Worm (Caenorhabditis elegans) whole organism, L2 larva: ENCODE data around the gene ttr-53.
A peak's percentile ranks its signal among the peaks of the same experiment; 100 is the strongest.

ENCODE experiments used
- C34F6.9 ChIP-seq: fragments of 150-350 bp; optimal IDR thresholded peaks from 2 replicates; lab custom pipeline; 2014; ENCODE audit warnings: missing biosample characterization, missing genetic modification characterization
- F13H6.1 ChIP-seq: sonication (generic microtip); optimal IDR thresholded peaks from 2 replicates; lab custom pipeline; 2016; ENCODE audit warnings: missing genetic modification characterization, missing compliant biosample characterization
- Y55F3AM.14 ChIP-seq: fragments of 200-800 bp; sonication (Bioruptor generic); optimal IDR thresholded peaks from 2 replicates; lab custom pipeline; 2018; ENCODE audit warnings: mild to moderate bottlenecking, missing genetic modification characterization, missing compliant biosample characterization
- ceh-16 ChIP-seq: fragments of 150-350 bp; optimal IDR thresholded peaks from 2 replicates; lab custom pipeline; 2014; ENCODE audit warnings: missing biosample characterization, missing genetic modification characterization
- crh-2 ChIP-seq: sonication (generic microtip); optimal IDR thresholded peaks from 2 replicates; lab custom pipeline; 2017; ENCODE audit warnings: missing biosample characterization, missing genetic modification characterization
- elt-3 ChIP-seq: sonication (generic microtip); optimal IDR thresholded peaks from 2 replicates; lab custom pipeline; 2017; ENCODE audit warnings: missing biosample characterization, missing genetic modification characterization
- fos-1 ChIP-seq: fragments of 150-350 bp; optimal IDR thresholded peaks from 2 replicates; lab custom pipeline; 2014; ENCODE audit warnings: missing biosample characterization, missing genetic modification characterization
- lin-11 ChIP-seq: fragments of 150-350 bp; sonication (generic microtip); optimal IDR thresholded peaks from 2 replicates; lab custom pipeline; 2014; ENCODE audit warnings: missing biosample characterization, missing genetic modification characterization, inconsistent platforms, mixed read lengths
- lin-13 ChIP-seq: fragments of 150-350 bp; optimal IDR thresholded peaks from 2 replicates; lab custom pipeline; 2014; ENCODE audit warnings: missing biosample characterization, missing genetic modification reagents, missing genetic modification characterization
- lin-39 ChIP-seq: fragments of 150-350 bp; optimal IDR thresholded peaks from 2 replicates; lab custom pipeline; 2014; ENCODE audit warnings: missing biosample characterization, missing genetic modification reagents, missing genetic modification characterization
- mab-5 ChIP-seq: fragments of 150-350 bp; optimal IDR thresholded peaks from 2 replicates; lab custom pipeline; 2014; ENCODE audit warnings: missing biosample characterization, missing genetic modification characterization
- mbf-1 ChIP-seq: sonication (generic microtip); optimal IDR thresholded peaks from 2 replicates; lab custom pipeline; 2017; ENCODE audit warnings: missing biosample characterization, missing genetic modification characterization
- nhr-10 ChIP-seq: sonication (generic microtip); optimal IDR thresholded peaks from 2 replicates; lab custom pipeline; 2017; ENCODE audit warnings: missing biosample characterization, missing genetic modification characterization
- nhr-11 ChIP-seq: fragments of 150-350 bp; optimal IDR thresholded peaks from 2 replicates; lab custom pipeline; 2014; ENCODE audit warnings: missing biosample characterization, missing genetic modification characterization
- nhr-12 ChIP-seq: fragments of 150-350 bp; optimal IDR thresholded peaks from 2 replicates; lab custom pipeline; 2014; ENCODE audit warnings: missing biosample characterization, missing genetic modification characterization
- nhr-23 ChIP-seq: fragments of 150-350 bp; optimal IDR thresholded peaks from 2 replicates; lab custom pipeline; 2014; ENCODE audit warnings: missing biosample characterization, missing genetic modification reagents, missing genetic modification characterization
- nhr-237 ChIP-seq: fragments of 150-350 bp; optimal IDR thresholded peaks from 2 replicates; lab custom pipeline; 2014; ENCODE audit warnings: missing biosample characterization, missing genetic modification characterization
- nhr-6 ChIP-seq: fragments of 150-350 bp; optimal IDR thresholded peaks from 2 replicates; lab custom pipeline; 2014; ENCODE audit warnings: missing biosample characterization, missing genetic modification characterization
- nhr-77 ChIP-seq: fragments of 150-350 bp; optimal IDR thresholded peaks from 2 replicates; lab custom pipeline; 2014; ENCODE audit warnings: missing biosample characterization, missing genetic modification characterization
- peb-1 ChIP-seq: fragments of 150-350 bp; optimal IDR thresholded peaks from 2 replicates; lab custom pipeline; 2014; ENCODE audit warnings: missing biosample characterization, missing genetic modification characterization
- sem-4 ChIP-seq: fragments of 150-350 bp; optimal IDR thresholded peaks from 2 replicates; lab custom pipeline; 2014; ENCODE audit warnings: missing biosample characterization, missing genetic modification reagents, missing genetic modification characterization
- skn-1 ChIP-seq: sonication (generic microtip); optimal IDR thresholded peaks from 2 replicates; lab custom pipeline; 2017; ENCODE audit warnings: missing biosample characterization, missing genetic modification characterization
- sma-3 ChIP-seq: sonication (generic microtip); optimal IDR thresholded peaks from 2 replicates; lab custom pipeline; 2016; ENCODE audit warnings: missing genetic modification reagents, missing genetic modification characterization, missing compliant biosample characterization
- sma-9 ChIP-seq, 2 experiments: fragments of 150-350 bp in 1 of 2; sonication (generic microtip) in 1 of 2; optimal IDR thresholded peaks; 2 replicates each; lab custom pipeline; 2014 to 2016; ENCODE audit warnings: missing genetic modification characterization in 2 of 2, mild to moderate bottlenecking in 1 of 2, missing biosample characterization in 1 of 2, missing compliant biosample characterization in 1 of 2, missing genetic modification reagents in 1 of 2, moderate library complexity in 1 of 2
- snpc-4 ChIP-seq: fragments of 150-350 bp; optimal IDR thresholded peaks from 2 replicates; lab custom pipeline; 2014; ENCODE audit warnings: missing biosample characterization, missing genetic modification characterization
- unc-62 ChIP-seq: fragments of 150-350 bp; optimal IDR thresholded peaks from 2 replicates; lab custom pipeline; 2014; ENCODE audit warnings: missing biosample characterization, missing genetic modification reagents, missing genetic modification characterization
- zag-1 ChIP-seq: fragments of 150-350 bp; optimal IDR thresholded peaks from 2 replicates; lab custom pipeline; 2014; ENCODE audit warnings: missing biosample characterization, missing genetic modification characterization
- ztf-11 ChIP-seq: sonication (generic microtip); optimal IDR thresholded peaks from 2 replicates; lab custom pipeline; 2017; ENCODE audit warnings: missing biosample characterization, missing genetic modification characterization
- ztf-4 ChIP-seq: fragments of 150-350 bp; optimal IDR thresholded peaks from 2 replicates; lab custom pipeline; 2014; ENCODE audit warnings: missing biosample characterization, missing genetic modification characterization

ttr-53 gene

DNA sequence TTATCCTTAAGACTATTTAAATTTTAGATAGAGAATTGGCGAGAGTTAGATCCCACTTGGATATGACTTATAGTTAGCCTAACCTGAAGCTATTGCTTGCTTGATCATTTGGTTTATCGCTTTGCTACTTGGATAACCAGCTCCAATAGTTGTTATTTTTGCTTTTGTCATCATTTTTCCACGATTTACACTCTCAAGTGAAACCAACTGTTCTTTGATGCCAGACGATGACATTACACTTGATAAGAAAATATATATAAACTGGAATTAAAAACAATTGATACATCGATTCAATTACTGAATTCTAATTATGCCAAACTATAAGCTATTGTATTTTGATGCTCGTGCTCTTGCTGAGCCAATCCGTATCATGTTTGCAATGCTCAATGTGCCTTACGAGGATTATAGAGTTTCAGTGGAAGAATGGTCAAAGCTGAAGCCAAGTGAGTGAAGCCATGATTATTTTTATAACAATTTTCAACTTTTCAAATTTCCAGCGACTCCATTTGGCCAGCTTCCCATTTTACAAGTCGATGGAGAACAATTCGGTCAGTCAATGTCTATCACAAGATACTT lies 15.8 kb upstream of the ttr-53 start, which contains the start of the genes gst-2, gst-4 and dhs-12:
gst-2 (minus strand) TSS at position 132 of the 576 bp plus-strand sequence.
gst-4 (plus strand) TSS at position 296 of the 576 bp plus-strand sequence.
dhs-12 (plus strand) TSS at position 526 of the 576 bp plus-strand sequence.
- peak; percentile 93 for TF ChIP-seq skn-1 (tag; lab: Kevin White, UChicago)
- TF ChIP-seq crh-2 (tag; lab: Kevin White, UChicago), result no peak

DNA sequence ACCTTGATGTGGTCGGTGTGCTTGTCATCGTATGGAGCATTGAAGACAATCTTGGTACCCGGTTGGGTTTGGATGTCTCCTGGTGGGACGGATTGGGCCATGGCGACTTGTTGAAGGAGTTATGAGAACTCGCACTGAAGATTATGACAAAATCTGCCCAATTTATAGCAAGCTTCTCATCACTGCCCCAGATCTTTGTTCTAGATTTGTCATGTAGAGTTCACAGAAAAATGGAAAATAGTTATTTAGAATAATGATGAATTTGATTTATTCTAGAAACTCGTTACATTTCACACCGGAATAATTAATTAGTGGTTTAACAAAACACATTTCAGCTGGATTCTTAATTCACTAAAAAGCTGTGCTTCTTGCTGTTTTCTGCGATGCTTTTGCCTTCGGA lies 14.2 kb upstream of the ttr-53 start, which contains the start of gene msp-38:
msp-38 (minus strand) TSS at position 101 of the 400 bp plus-strand sequence.
- no peak for TF ChIP-seq mab-5 (tag; lab: Kevin White, UChicago)
- TF ChIP-seq ceh-16 (tag; lab: Kevin White, UChicago), result no peak
- TF ChIP-seq skn-1 (tag; lab: Kevin White, UChicago), result no peak
- no peak for TF ChIP-seq sem-4 (tag; lab: Kevin White, UChicago)
- no peak for TF ChIP-seq nhr-237 (tag; lab: Kevin White, UChicago)
- no peak for TF ChIP-seq nhr-10 (tag; lab: Kevin White, UChicago)
- no peak for TF ChIP-seq nhr-23 (tag; lab: Kevin White, UChicago)
- no peak for TF ChIP-seq F13H6.1 (tag; lab: Kevin White, UChicago)
- no peak for TF ChIP-seq elt-3 (tag; lab: Kevin White, UChicago)

DNA sequence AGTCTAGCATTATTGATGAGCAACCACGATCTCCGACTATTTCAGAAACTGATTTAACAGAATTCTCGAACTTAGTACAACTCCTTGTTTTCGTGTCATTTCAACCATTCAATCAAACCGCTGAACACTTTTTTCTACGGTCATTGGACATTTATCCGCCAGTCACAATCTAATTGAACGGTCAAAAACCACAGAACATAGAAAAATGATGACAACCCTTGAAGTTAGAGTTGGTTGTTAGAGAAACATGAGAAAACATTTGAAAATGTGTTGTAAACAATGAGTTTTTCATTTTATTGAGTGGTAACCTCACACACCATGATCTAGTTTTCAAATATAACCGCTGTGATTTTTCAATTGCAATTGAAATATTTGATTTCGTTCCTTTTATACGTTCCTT lies 13.4 kb upstream of the ttr-53 start:
- TF ChIP-seq nhr-12 (tag; lab: Kevin White, UChicago) (no peak), skn-1 (tag; lab: Kevin White, UChicago) (peak; percentile 78), ztf-11 (tag; lab: Kevin White, UChicago) (no peak)

DNA sequence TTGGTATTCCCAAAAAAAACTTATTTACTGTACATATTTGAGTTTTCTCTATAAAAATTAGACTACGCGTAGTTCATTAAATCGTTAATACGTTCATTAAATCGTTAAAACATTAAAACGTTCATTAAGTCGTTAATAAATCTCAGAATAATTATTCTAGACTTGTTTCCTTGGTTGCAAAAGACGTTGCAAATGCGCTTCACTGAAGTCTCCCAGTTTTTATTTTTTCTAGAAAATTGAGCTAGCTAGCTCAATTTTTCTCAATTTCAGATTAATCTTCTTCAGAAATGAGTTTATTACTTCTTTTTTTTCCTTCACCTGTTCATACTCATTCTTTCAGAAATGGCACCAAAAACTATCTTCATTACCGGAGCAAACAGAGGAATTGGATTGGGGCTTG lies 12.9 kb upstream of the ttr-53 start:
- no peak for TF ChIP-seq elt-3 (tag; lab: Kevin White, UChicago)

DNA sequence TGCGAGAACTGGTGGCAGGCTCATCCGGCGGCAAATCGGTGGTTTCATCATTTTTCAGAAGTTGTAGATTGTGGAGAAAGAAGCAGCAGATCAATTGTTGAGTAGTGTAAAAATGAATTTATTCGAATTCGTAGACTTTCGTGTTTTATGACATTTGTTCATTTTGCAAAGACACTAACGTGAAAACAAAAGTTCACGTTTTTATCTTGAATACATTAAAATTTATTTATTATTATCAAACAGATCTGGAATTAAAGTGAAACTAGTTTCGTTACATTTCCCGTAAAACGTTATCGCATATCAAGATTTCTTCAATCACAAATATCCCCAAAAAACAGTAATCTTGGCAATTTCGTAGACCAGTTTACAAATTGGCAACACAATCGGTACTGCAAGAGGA lies 11.0 kb upstream of the ttr-53 start, which contains the start of gene T14G10.8:
T14G10.8 (minus strand) TSS at position 101 of the 400 bp plus-strand sequence.
- TF ChIP-seq mab-5 (tag; lab: Kevin White, UChicago), result no peak
- no peak for TF ChIP-seq C34F6.9 (tag; lab: Kevin White, UChicago)
- TF ChIP-seq ztf-4 (tag; lab: Kevin White, UChicago), result no peak
- TF ChIP-seq skn-1 (tag; lab: Kevin White, UChicago), result no peak
- TF ChIP-seq snpc-4, result no peak
- no peak for TF ChIP-seq zag-1 (tag; lab: Kevin White, UChicago)
- TF ChIP-seq lin-39 (tag; lab: Kevin White, UChicago), result no peak
- no peak for TF ChIP-seq elt-3 (tag; lab: Kevin White, UChicago)
- TF ChIP-seq nhr-77 (tag; lab: Kevin White, UChicago), result no peak
- TF ChIP-seq nhr-11 (tag; lab: Kevin White, UChicago), result no peak
- no peak for TF ChIP-seq nhr-237 (tag; lab: Kevin White, UChicago)
- no peak for TF ChIP-seq lin-13

DNA sequence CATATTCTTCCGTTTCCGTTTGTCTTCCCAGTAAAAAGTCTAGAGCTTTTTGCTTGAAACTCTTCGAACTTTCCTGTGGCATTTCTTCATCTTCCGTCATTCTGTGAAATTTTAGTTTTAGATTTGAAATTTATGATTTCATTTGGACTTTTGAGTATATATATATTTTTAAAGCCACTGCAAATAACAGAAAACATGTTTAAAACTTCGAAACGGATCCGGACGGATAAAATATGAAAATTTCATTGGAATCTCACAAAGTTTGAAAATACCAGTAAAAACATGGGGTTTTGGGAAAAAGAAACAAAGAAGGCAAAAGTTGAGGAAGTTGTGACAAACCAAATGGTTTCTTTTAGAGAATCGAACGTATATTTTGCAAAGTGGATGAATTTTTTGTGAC lies 8.9 kb upstream of the ttr-53 start, which contains the start of gene pigs-1:
pigs-1 (minus strand) TSS at position 101 of the 400 bp plus-strand sequence.
- no peak for TF ChIP-seq sma-9 (GFP tag; optimal IDR thresholded peaks at IDR 0.05; lab: Kevin White, UChicago)
- TF ChIP-seq sma-9 (tag; optimal IDR thresholded peaks at IDR 0.05; lab: Kevin White, UChicago), result no peak
- no peak for TF ChIP-seq unc-62 (GFP tag; lab: Kevin White, UChicago)
- no peak for TF ChIP-seq lin-39 (tag; lab: Kevin White, UChicago)
- TF ChIP-seq sma-3 (GFP tag; lab: Kevin White, UChicago), result no peak
- TF ChIP-seq fos-1 (tag; lab: Kevin White, UChicago), result no peak
- TF ChIP-seq ceh-16 (tag; lab: Kevin White, UChicago), result no peak
- no peak for TF ChIP-seq skn-1 (tag; lab: Kevin White, UChicago)

DNA sequence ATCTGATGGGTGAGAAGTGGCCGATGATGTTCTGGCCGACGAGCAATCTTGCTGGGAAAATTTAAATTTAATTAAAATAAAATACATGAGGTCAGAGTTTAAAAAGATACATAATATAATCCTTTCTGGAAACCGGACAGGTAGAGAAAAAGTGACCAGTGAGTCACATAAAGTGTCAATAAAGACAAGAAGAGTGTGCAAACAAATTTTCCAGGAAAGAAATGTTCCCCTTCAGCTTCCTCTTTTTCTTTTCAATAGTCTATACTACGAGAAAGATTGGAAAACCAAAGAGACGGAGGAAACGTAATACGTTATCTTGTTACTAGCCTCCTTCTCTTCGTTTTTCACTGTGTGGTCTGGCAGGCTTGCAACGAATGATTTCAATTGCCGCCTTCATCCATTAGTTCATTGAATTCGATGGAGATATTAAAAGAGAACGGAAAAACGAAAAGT lies 7.3 kb upstream of the ttr-53 start, which contains the start of gene tsp-12:
tsp-12 (minus strand) TSS at position 51 of the 453 bp plus-strand sequence.
- TF ChIP-seq C34F6.9 (tag; lab: Kevin White, UChicago) (peak; percentile 2), mab-5 (tag; lab: Kevin White, UChicago) (no peak), nhr-23 (tag; lab: Kevin White, UChicago) (no peak), peb-1 (tag; lab: Kevin White, UChicago) (no peak), lin-11 (tag; lab: Kevin White, UChicago) (no peak), nhr-77 (tag; lab: Kevin White, UChicago) (no peak), lin-39 (tag; lab: Kevin White, UChicago) (no peak), mbf-1 (tag; lab: Kevin White, UChicago) (no peak), ceh-16 (tag; lab: Kevin White, UChicago) (no peak), F13H6.1 (tag; lab: Kevin White, UChicago) (peak; percentile 51), Y55F3AM.14 (GFP tag; lab: Kevin White, UChicago) (no peak), nhr-6 (tag; lab: Kevin White, UChicago) (no peak), lin-13 (peak; percentile 23)
